Worm (Caenorhabditis elegans): Measurements from ENCODE around the gene nhr-57.

The nhr-57 gene

ce11 chrV:4120629-4121028, 11.1 kb upstream of the nhr-57 start, which contains the start of gene T05B4.10:
TSS of gene T05B4.10 (minus strand) at chrV:4120729.
- TF ChIP-seq flh-1 (GFP tag; optimal IDR thresholded peaks at IDR 0.05) = no peak

ce11 chrV:4122415-4122814, 9.3 kb upstream of the nhr-57 start, which contains the start of gene phat-5:
TSS of gene phat-5 (minus strand) at chrV:4122515.
- TF ChIP-seq snpc-4 (tag; optimal IDR thresholded peaks at IDR 0.05) = no peak
- TF ChIP-seq ham-2 (GFP tag; optimal IDR thresholded peaks at IDR 0.05) = no peak
- TF ChIP-seq unc-120 (tag; optimal IDR thresholded peaks at IDR 0.05; ENCODE audit: poor library complexity, severe bottlenecking) = no peak
- no peak for TF ChIP-seq lin-32 (GFP tag; optimal IDR thresholded peaks at IDR 0.05)
- TF ChIP-seq ces-1 (GFP tag; optimal IDR thresholded peaks at IDR 0.05) = no peak
- no peak for TF ChIP-seq hlh-1 (tag; optimal IDR thresholded peaks at IDR 0.05)
- no peak for TF ChIP-seq ztf-11 (tag; optimal IDR thresholded peaks at IDR 0.05)
- no peak for TF ChIP-seq pha-4 (tag; optimal IDR thresholded peaks at IDR 0.05)
- TF ChIP-seq elt-1 (tag; optimal IDR thresholded peaks at IDR 0.05; ENCODE audit: borderline replicate concordance, insufficient read depth) = no peak
- no peak for TF ChIP-seq zip-8 (tag; optimal IDR thresholded peaks at IDR 0.05)
- TF ChIP-seq unc-62 (GFP tag; optimal IDR thresholded peaks at IDR 0.05) = no peak
- TF ChIP-seq lsy-2 (tag; optimal IDR thresholded peaks at IDR 0.05) = no peak
- no peak for TF ChIP-seq unc-39 (tag; optimal IDR thresholded peaks at IDR 0.05)
- no peak for TF ChIP-seq blmp-1 (tag; optimal IDR thresholded peaks at IDR 0.05)
- no peak for TF ChIP-seq tbx-8 (GFP tag; optimal IDR thresholded peaks at IDR 0.05)
- no peak for TF ChIP-seq mep-1 (tag; optimal IDR thresholded peaks at IDR 0.05)
- TF ChIP-seq flh-1 (GFP tag; optimal IDR thresholded peaks at IDR 0.05) = no peak
- TF ChIP-seq lin-13 (tag; optimal IDR thresholded peaks at IDR 0.05) = no peak
- TF ChIP-seq nhr-237 (tag; optimal IDR thresholded peaks at IDR 0.05) = no peak
- no peak for TF ChIP-seq sptf-1 (tag; optimal IDR thresholded peaks at IDR 0.05)

- no peak for TF ChIP-seq nhr-76 (tag; optimal IDR thresholded peaks at IDR 0.05)
- TF ChIP-seq ham-2 (GFP tag; optimal IDR thresholded peaks at IDR 0.05) = no peak
- TF ChIP-seq bed-3 (GFP tag; optimal IDR thresholded peaks at IDR 0.05) = no peak
- no peak for TF ChIP-seq mep-1 (tag; optimal IDR thresholded peaks at IDR 0.05)
Measured at ce11 chrV:4125552-4126084, 6.1 kb upstream of the nhr-57 start, which contains the start of gene T05B4.12. TSS of gene T05B4.12 (minus strand) at chrV:4126034.

- no peak for TF ChIP-seq snpc-4 (tag; optimal IDR thresholded peaks at IDR 0.05)
- TF ChIP-seq lsy-2 (tag; optimal IDR thresholded peaks at IDR 0.05) = no peak
- no peak for TF ChIP-seq mls-2 (tag; optimal IDR thresholded peaks at IDR 0.05)
- TF ChIP-seq unc-62 (GFP tag; optimal IDR thresholded peaks at IDR 0.05) = no peak
- TF ChIP-seq ces-1 (GFP tag; optimal IDR thresholded peaks at IDR 0.05) = no peak
- no peak for TF ChIP-seq ztf-11 (tag; optimal IDR thresholded peaks at IDR 0.05)
Measured at ce11 chrV:4127435-4127834, 4.3 kb upstream of the nhr-57 start, which contains the start of gene T05B4.13. TSS of gene T05B4.13 (minus strand) at chrV:4127535.

- TF ChIP-seq nhr-12 (tag; optimal IDR thresholded peaks at IDR 0.05) (no peak), tbx-8 (GFP tag; optimal IDR thresholded peaks at IDR 0.05) (no peak)
Measured at ce11 chrV:4129604-4130003, 2.1 kb upstream of the nhr-57 start, which contains the start of gene phat-4. TSS of gene phat-4 (plus strand) at chrV:4129904.

- no peak for TF ChIP-seq unc-39 (tag; optimal IDR thresholded peaks at IDR 0.05)
- no peak for TF ChIP-seq ham-2 (GFP tag; optimal IDR thresholded peaks at IDR 0.05)
- no peak for TF ChIP-seq drap-1 (GFP tag; optimal IDR thresholded peaks at IDR 0.05)
- no peak for TF ChIP-seq hlh-1 (tag; optimal IDR thresholded peaks at IDR 0.05)
- TF ChIP-seq snpc-4 (tag; optimal IDR thresholded peaks at IDR 0.05) = no peak
- TF ChIP-seq ceh-83 (GFP tag; optimal IDR thresholded peaks at IDR 0.05) = no peak
- no peak for TF ChIP-seq mls-2 (tag; optimal IDR thresholded peaks at IDR 0.05)
- no peak for TF ChIP-seq nhr-28 (tag; optimal IDR thresholded peaks at IDR 0.05)
- no peak for TF ChIP-seq nhr-237 (tag; optimal IDR thresholded peaks at IDR 0.05)
- no peak for TF ChIP-seq flh-1 (GFP tag; optimal IDR thresholded peaks at IDR 0.05)
Measured at ce11 chrV:4134728-4135127, 3.0 kb downstream of the nhr-57 start, which contains the start of gene lgc-1. TSS of gene lgc-1 (plus strand) at chrV:4135028.

- no peak for TF ChIP-seq nhr-237 (tag; optimal IDR thresholded peaks at IDR 0.05)
Measured at ce11 chrV:4138688-4139087, 7.0 kb downstream of the nhr-57 start, which contains the start of gene lgc-29. TSS of gene lgc-29 (plus strand) at chrV:4138988.

Measured in whole organism, mixed stage, embryonic.